Fruit fly (Drosophila melanogaster) whole organism, wandering third instar larva: ENCODE data around the gene CG15404.

Experiments
- Mio ChIP-seq: sonication (Bioruptor generic); optimal IDR thresholded peaks from 2 replicates; lab custom pipeline; 2016; ENCODE audit warnings: missing biosample characterization, missing genetic modification characterization
- N ChIP-seq: fragments of >200 bp; optimal IDR thresholded peaks from 2 replicates; lab custom pipeline; 2018; ENCODE audit warnings: missing biosample characterization, missing external identifiers, missing genetic modification characterization
- br ChIP-seq: fragments of 200-800 bp; sonication (Bioruptor generic); optimal IDR thresholded peaks from 2 replicates; lab custom pipeline; 2016; ENCODE audit warnings: missing biosample characterization, missing genetic modification characterization
- pan ChIP-seq: fragments of >200 bp; optimal IDR thresholded peaks from 2 replicates; lab custom pipeline; 2017
- psq ChIP-seq: fragments of 200-800 bp; sonication (Bioruptor generic); optimal IDR thresholded peaks from 3 replicates; lab custom pipeline; 2017; ENCODE audit warnings: missing biosample characterization, mild to moderate bottlenecking, missing genetic modification characterization, moderate library complexity
- sv ChIP-seq: fragments of 200-800 bp; sonication (Bioruptor generic); optimal IDR thresholded peaks from 3 replicates; lab custom pipeline; 2016; ENCODE audit warnings: missing biosample characterization, missing genetic modification characterization

DNA sequence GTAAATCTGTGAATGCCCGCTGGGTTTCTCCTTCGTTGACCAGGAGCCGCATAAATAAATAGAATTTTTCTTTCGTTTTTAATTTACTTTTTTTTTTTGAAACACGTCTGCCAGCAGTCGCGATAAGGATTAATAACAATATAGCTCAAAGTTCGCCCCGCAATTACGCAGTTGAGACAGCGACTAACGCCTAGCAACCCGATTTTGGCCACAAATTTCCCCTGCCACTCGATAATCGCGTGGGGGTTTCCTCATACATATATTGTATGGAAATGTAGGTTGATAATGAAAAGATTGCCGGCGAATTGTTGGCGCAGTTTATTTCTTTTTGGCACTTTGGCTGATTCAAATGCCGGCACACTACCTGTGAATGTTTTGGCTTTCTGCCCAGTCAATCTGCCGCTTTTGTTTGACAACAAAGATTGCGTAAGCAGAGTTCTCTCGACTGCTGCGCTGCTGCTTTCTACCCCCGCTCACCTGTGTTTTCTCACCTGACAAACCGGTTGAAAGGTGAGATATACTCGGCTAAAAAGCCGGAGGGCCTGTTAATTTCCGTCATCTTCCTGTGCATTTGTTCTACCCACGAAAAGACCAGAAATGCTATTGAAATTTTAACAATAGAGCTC lies 8.6 kb upstream of the CG15404 start:
- no peak for TF ChIP-seq br (GFP tag; lab: Kevin White, UChicago)
- TF ChIP-seq Mio (GFP tag; lab: Kevin White, UChicago), result no peak
- TF ChIP-seq sv (GFP tag; lab: Kevin White, UChicago), result no peak
- TF ChIP-seq psq (GFP tag; lab: Kevin White, UChicago), result no peak
- no peak for TF ChIP-seq N (GFP tag; lab: Kevin White, UChicago)
- no peak for TF ChIP-seq pan (lab: Kevin White, UChicago)
